Worm (Caenorhabditis elegans): ENCODE measurements around the gene Y32B12B.8.

The Y32B12B.8 gene

DNA sequence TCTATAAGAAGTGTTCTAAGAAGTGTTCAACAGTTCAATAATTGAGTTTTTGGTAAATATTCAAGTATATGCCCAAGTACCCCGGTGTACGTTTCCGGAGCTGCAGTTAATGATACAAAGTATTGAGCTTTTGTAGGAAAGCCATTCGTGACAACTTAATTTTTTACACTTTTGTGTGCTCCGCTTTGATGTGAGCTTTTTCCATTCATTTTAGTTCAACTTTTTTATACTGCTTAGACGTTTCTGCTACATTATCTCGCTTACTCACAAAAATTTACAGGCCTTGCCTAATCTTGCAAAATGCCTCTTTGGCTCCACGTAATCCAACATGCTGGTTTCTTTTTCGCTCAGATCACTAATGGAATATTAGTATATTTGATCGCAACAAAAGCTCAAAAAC, 40.6 kb downstream of the Y32B12B.8 start, which contains the start of gene str-151:
str-151 (plus strand) TSS at position 301 of the 400 bp plus-strand sequence.
- TF ChIP-seq efl-1 (optimal IDR thresholded peaks at IDR 0.05): no peak
- TF ChIP-seq efl-1 (GFP tag; optimal IDR thresholded peaks at IDR 0.05 in 1 of 2): peak in 1 of 2 experiments; percentile 4
- no peak for TF ChIP-seq unc-130 (tag; optimal IDR thresholded peaks at IDR 0.05)

DNA sequence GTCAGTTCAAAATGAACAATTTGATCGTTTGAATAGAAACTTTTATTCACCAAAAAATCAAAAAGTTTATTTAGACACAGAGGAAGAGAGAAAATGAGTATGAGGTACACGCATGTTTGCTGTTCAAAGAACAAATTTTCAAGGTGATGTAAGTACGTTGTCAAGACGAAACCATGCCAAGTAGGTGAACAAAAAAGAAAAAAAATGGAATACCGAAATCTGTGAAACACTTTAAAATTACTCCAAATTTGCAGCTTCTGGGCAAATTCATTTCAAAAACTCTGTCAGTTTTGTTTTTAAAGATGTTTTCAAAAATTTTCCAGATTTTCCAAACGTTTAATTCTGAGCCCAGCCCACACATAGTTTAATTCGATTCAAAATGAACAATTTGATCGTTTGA, 45.2 kb downstream of the Y32B12B.8 start, which contains the start of gene nhr-271:
nhr-271 (minus strand) TSS at position 101 of the 400 bp plus-strand sequence.
- TF ChIP-seq egl-13 (tag; optimal IDR thresholded peaks at IDR 0.05): no peak
- TF ChIP-seq skn-1 (tag; optimal IDR thresholded peaks at IDR 0.05): no peak

DNA sequence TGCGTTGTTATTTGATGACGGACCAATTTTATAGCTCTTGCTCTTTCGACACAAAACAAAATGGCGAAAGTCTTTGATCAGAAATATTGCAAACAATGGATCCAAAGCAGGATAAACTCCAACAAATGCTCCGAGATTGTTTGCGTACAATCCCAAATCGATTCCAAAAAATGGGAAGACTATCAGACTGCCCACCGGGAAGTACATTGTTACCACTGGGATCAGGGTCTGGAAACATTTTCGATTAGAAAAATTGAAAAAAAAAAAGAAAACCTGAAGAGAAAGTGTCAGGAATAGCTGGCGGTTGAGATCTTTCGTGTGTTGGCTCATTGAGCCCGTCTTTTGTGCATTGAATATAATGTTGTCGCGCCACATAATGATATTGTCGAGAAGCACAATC, 45.8 kb downstream of the Y32B12B.8 start:
- TF ChIP-seq nhr-85 (tag) (no peak), efl-1 (optimal IDR thresholded peaks at IDR 0.05) (no peak), efl-1 (GFP tag; optimal IDR thresholded peaks at IDR 0.05 in 1 of 2) (peak in 1 of 2 experiments; percentile 93), hlh-4 (tag; optimal IDR thresholded peaks at IDR 0.05) (no peak)

DNA sequence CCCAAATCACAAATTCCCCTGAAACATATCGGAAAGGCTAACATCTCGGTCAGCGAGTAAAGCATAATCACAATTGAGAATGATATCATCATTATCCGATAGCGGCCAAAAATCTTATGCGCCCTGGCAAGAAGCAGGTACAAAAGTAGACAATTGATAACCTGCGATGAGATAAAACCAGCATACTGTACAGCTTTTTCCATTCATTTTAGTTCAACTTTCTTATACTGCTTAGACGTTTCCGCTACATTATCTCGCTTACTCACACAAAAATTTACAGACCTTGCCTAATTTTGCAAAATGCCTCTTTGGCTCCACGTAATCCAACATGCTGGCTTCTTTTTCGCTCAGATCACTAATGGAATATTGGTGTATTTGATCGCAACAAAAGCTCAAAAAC, 47.7 kb downstream of the Y32B12B.8 start, which contains the start of gene str-150:
str-150 (plus strand) TSS at position 301 of the 400 bp plus-strand sequence.
- TF ChIP-seq lin-14 (GFP tag; optimal IDR thresholded peaks at IDR 0.05): no peak
- no peak for TF ChIP-seq nhr-85 (tag)
- no peak for TF ChIP-seq swsn-7 (tag; optimal IDR thresholded peaks at IDR 0.05)
- TF ChIP-seq sox-4 (tag; optimal IDR thresholded peaks at IDR 0.05): no peak
- no peak for TF ChIP-seq ets-5 (GFP tag; IDR thresholded peaks at IDR 0.05)
- no peak for TF ChIP-seq nhr-12 (tag; optimal IDR thresholded peaks at IDR 0.05)
- TF ChIP-seq blmp-1 (tag; optimal IDR thresholded peaks at IDR 0.05): no peak
- no peak for TF ChIP-seq ama-1 (optimal IDR thresholded peaks at IDR 0.05)
- TF ChIP-seq fkh-4 (tag; optimal IDR thresholded peaks at IDR 0.05; ENCODE audit: borderline replicate concordance): no peak
- no peak for TF ChIP-seq efl-1 (optimal IDR thresholded peaks at IDR 0.05)
- TF ChIP-seq efl-1 (GFP tag; optimal IDR thresholded peaks at IDR 0.05 in 1 of 2): no peak
